Worm (Caenorhabditis elegans) whole organism, young adult: ENCODE results near the gene F31D4.5.

Experiments used
- B0261.1 ChIP-seq: sonication (generic microtip); optimal IDR thresholded peaks from 2 replicates; lab custom pipeline; 2016; ENCODE audit warnings: mild to moderate bottlenecking, missing genetic modification characterization, moderate library complexity, missing compliant biosample characterization
- B0336.3 ChIP-seq: fragments of 200-800 bp; sonication (Bioruptor generic); IDR thresholded peaks from 2 replicates; pipeline ENCODE4 v1.3.6; 2022; ENCODE audit warnings: missing genetic modification characterization, missing compliant biosample characterization
- F23B12.7 ChIP-seq: sonication (generic microtip); optimal IDR thresholded peaks from 2 replicates; lab custom pipeline; 2017; ENCODE audit warnings: missing genetic modification characterization, mild to moderate bottlenecking, missing compliant biosample characterization, antibody characterized with exemption, moderate library complexity; ENCODE audit not compliant: insufficient read depth
- F33H1.4 ChIP-seq: fragments of 200-800 bp; sonication (Bioruptor generic); IDR thresholded peaks from 2 replicates; pipeline ENCODE4 v1.3.6; 2022; ENCODE audit warnings: missing genetic modification reagents, missing genetic modification characterization, missing compliant biosample characterization
- Y56A3A.18 ChIP-seq: fragments of 200-800 bp; sonication (Bioruptor generic); IDR thresholded peaks from 2 replicates; pipeline ENCODE4 v1.3.6; 2022; ENCODE audit warnings: missing genetic modification reagents, missing genetic modification characterization, missing compliant biosample characterization
- aptf-2 ChIP-seq: fragments of 200-800 bp; sonication (Bioruptor generic); conservative IDR thresholded peaks from 2 replicates; pipeline ENCODE4 v1.3.6; 2022; ENCODE audit warnings: missing genetic modification reagents, missing genetic modification characterization, missing compliant biosample characterization
- attf-3 ChIP-seq: fragments of 200-800 bp; sonication (Bioruptor generic); conservative IDR thresholded peaks from 2 replicates; pipeline ENCODE4 v1.3.6; 2022; ENCODE audit warnings: missing genetic modification reagents, missing genetic modification characterization, missing compliant biosample characterization
- bed-1 ChIP-seq: fragments of 200-800 bp; sonication (Bioruptor generic); IDR thresholded peaks from 2 replicates; pipeline ENCODE4 v1.3.6; 2022; ENCODE audit warnings: missing genetic modification reagents, missing genetic modification characterization, missing compliant biosample characterization
- ceh-100 ChIP-seq: fragments of 200-800 bp; sonication (Bioruptor generic); IDR thresholded peaks from 2 replicates; pipeline ENCODE4 v1.3.6; 2022; ENCODE audit warnings: missing genetic modification reagents, missing genetic modification characterization, missing compliant biosample characterization
- ceh-27 ChIP-seq: fragments of 200-800 bp; sonication (Bioruptor generic); optimal IDR thresholded peaks from 2 replicates; lab custom pipeline; 2018; ENCODE audit warnings: mild to moderate bottlenecking, missing genetic modification characterization, moderate library complexity, missing compliant biosample characterization
- ceh-58 ChIP-seq: fragments of 200-800 bp; sonication (Bioruptor generic); IDR thresholded peaks from 2 replicates; pipeline ENCODE4 v1.3.6; 2022; ENCODE audit warnings: missing genetic modification characterization, missing compliant biosample characterization
- ceh-79 ChIP-seq: sonication (generic microtip); optimal IDR thresholded peaks from 2 replicates; lab custom pipeline; 2017; ENCODE audit warnings: mild to moderate bottlenecking, missing genetic modification characterization, missing compliant biosample characterization
- dox-1 ChIP-seq: fragments of 200-800 bp; sonication (Bioruptor generic); IDR thresholded peaks from 2 replicates; pipeline ENCODE4 v1.3.6; 2022; ENCODE audit warnings: missing genetic modification reagents, missing genetic modification characterization, missing compliant biosample characterization
- dpff-1 ChIP-seq: sonication (generic microtip); optimal IDR thresholded peaks from 2 replicates; lab custom pipeline; 2017; ENCODE audit warnings: mild to moderate bottlenecking, missing genetic modification characterization, missing compliant biosample characterization
- ets-4 ChIP-seq: fragments of 200-800 bp; sonication (Bioruptor generic); optimal IDR thresholded peaks from 2 replicates; lab custom pipeline; 2018; ENCODE audit warnings: mild to moderate bottlenecking, missing genetic modification characterization, missing compliant biosample characterization
- gei-17 ChIP-seq: fragments of 200-800 bp; sonication (Bioruptor generic); optimal IDR thresholded peaks from 2 replicates; lab custom pipeline; 2018; ENCODE audit warnings: mild to moderate bottlenecking, missing genetic modification characterization, missing compliant biosample characterization
- him-1 ChIP-seq: sonication (generic microtip); optimal IDR thresholded peaks from 2 replicates; lab custom pipeline; 2016; ENCODE audit warnings: missing genotype, missing genetic modification reagents, missing genetic modification characterization, missing compliant biosample characterization
- hlh-12 ChIP-seq: sonication (generic microtip); optimal IDR thresholded peaks from 2 replicates; lab custom pipeline; 2016; ENCODE audit warnings: missing genetic modification characterization, missing compliant biosample characterization
- hmg-1.2 ChIP-seq: fragments of 200-800 bp; sonication (Bioruptor generic); IDR thresholded peaks from 2 replicates; pipeline ENCODE4 v1.3.6; 2022; ENCODE audit warnings: missing genetic modification reagents, missing genetic modification characterization, missing compliant biosample characterization
- lag-1 ChIP-seq: fragments of 200-800 bp; sonication (Bioruptor generic); IDR thresholded peaks from 2 replicates; pipeline ENCODE4 v1.3.6; 2022; ENCODE audit warnings: missing genetic modification reagents, missing genetic modification characterization, missing compliant biosample characterization
- let-607 ChIP-seq, 2 experiments: fragments of 200-800 bp in 1 of 2; sonication (Bioruptor generic) in 1 of 2; sonication (generic microtip) in 1 of 2; optimal IDR thresholded peaks; 2 replicates each; lab custom pipeline; 2016 to 2018; ENCODE audit warnings: mild to moderate bottlenecking in 2 of 2, missing compliant biosample characterization in 2 of 2, missing genetic modification characterization in 2 of 2, moderate library complexity in 2 of 2, missing genotype in 1 of 2
- lin-26 ChIP-seq: fragments of 200-800 bp; sonication (Bioruptor generic); IDR thresholded peaks from 2 replicates; pipeline ENCODE4 v1.3.6; 2022; ENCODE audit warnings: missing genetic modification reagents, missing genetic modification characterization, missing compliant biosample characterization
- madf-10 ChIP-seq: sonication (generic microtip); optimal IDR thresholded peaks from 2 replicates; lab custom pipeline; 2016; ENCODE audit warnings: mild to moderate bottlenecking, missing genetic modification characterization, missing compliant biosample characterization
- mes-4 ChIP-seq: sonication (generic microtip); optimal IDR thresholded peaks from 2 replicates; lab custom pipeline; 2016; ENCODE audit warnings: missing genotype, missing genetic modification characterization, missing compliant biosample characterization
- mxl-1 ChIP-seq: sonication (generic microtip); optimal IDR thresholded peaks from 2 replicates; lab custom pipeline; 2016; ENCODE audit warnings: missing genetic modification characterization, missing compliant biosample characterization
- nhr-27 ChIP-seq: fragments of 200-800 bp; sonication (Bioruptor generic); optimal IDR thresholded peaks from 2 replicates; lab custom pipeline; 2018; ENCODE audit warnings: mild to moderate bottlenecking, missing genetic modification characterization, moderate library complexity, missing compliant biosample characterization
- nhr-80 ChIP-seq: sonication (generic microtip); optimal IDR thresholded peaks from 2 replicates; lab custom pipeline; 2016; ENCODE audit warnings: missing genetic modification characterization, missing compliant biosample characterization
- rec-8 ChIP-seq, 2 experiments: sonication (generic microtip); optimal IDR thresholded peaks; 2 replicates each; lab custom pipeline; 2016; ENCODE audit warnings: mild to moderate bottlenecking in 2 of 2, missing genetic modification characterization in 2 of 2, missing genetic modification reagents in 2 of 2, missing genotype in 2 of 2, missing biosample characterization in 1 of 2, missing compliant biosample characterization in 1 of 2, moderate library complexity in 1 of 2
- somi-1 ChIP-seq: fragments of 200-800 bp; sonication (Bioruptor generic); optimal IDR thresholded peaks from 2 replicates; lab custom pipeline; 2018; ENCODE audit warnings: mild to moderate bottlenecking, missing genetic modification characterization, missing compliant biosample characterization
- tbp1 ChIP-seq: fragments of 200-800 bp; sonication (Bioruptor generic); optimal IDR thresholded peaks from 2 replicates; lab custom pipeline; 2018; ENCODE audit warnings: mild to moderate bottlenecking, missing genetic modification characterization, missing compliant biosample characterization
- tbx-9 ChIP-seq: sonication (generic microtip); optimal IDR thresholded peaks from 2 replicates; lab custom pipeline; 2016; ENCODE audit warnings: borderline replicate concordance, missing genetic modification characterization, inconsistent platforms, missing compliant biosample characterization
- tlf-1 ChIP-seq: fragments of 200-800 bp; sonication (Bioruptor generic); optimal IDR thresholded peaks from 2 replicates; lab custom pipeline; 2018; ENCODE audit warnings: mild to moderate bottlenecking, missing genetic modification characterization, missing compliant biosample characterization
- ztf-18 ChIP-seq: sonication (generic microtip); optimal IDR thresholded peaks from 2 replicates; lab custom pipeline; 2016; ENCODE audit warnings: missing genotype, mild to moderate bottlenecking, missing genetic modification characterization, missing compliant biosample characterization
- ztf-26 ChIP-seq: sonication (generic microtip); optimal IDR thresholded peaks from 2 replicates; lab custom pipeline; 2017; ENCODE audit warnings: missing genetic modification characterization, missing compliant biosample characterization
- ztf-3 ChIP-seq: fragments of 200-800 bp; sonication (Bioruptor generic); optimal IDR thresholded peaks from 2 replicates; lab custom pipeline; 2018; ENCODE audit warnings: mild to moderate bottlenecking, missing genetic modification characterization, missing compliant biosample characterization

The F31D4.5 gene

DNA sequence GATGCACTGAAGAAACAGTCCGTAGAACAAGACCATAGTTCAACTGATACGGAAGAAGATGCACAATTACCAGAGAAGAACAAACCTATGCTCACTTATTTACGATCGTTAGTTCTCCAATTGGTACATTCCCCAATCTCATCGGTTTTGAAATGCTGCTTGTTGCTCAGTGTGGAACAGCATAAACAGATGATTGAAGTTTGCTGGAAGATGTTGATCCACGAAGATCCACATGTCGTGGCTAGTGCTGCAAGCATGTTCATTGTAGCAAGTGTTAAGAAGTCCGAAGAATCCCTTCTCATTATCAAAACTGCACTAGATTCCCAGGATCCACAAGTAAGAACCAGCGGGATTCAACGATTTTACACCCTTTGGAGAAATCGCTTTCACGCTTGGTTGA lies 38.0 kb downstream of the F31D4.5 start:
- TF ChIP-seq hlh-12, result no peak
- no peak for TF ChIP-seq dox-1 (GFP tag; lab: Robert Waterston, UW)
- TF ChIP-seq somi-1 (GFP tag; lab: Kevin White, UChicago), result no peak
- TF ChIP-seq ceh-79, result no peak
- no peak for TF ChIP-seq ets-4 (GFP tag; lab: Kevin White, UChicago)
- no peak for TF ChIP-seq tlf-1
- TF ChIP-seq attf-3 (GFP tag; lab: Robert Waterston, UW), result no peak
- no peak for TF ChIP-seq Y56A3A.18 (GFP tag; lab: Robert Waterston, UW)
- TF ChIP-seq ztf-3 (GFP tag; lab: Kevin White, UChicago), result no peak
- TF ChIP-seq tbp1 (GFP tag; lab: Kevin White, UChicago), result no peak
- TF ChIP-seq aptf-2 (GFP tag; lab: Robert Waterston, UW), result no peak
- no peak for TF ChIP-seq gei-17 (GFP tag; lab: Kevin White, UChicago)
- TF ChIP-seq let-607 (tag; optimal IDR thresholded peaks at IDR 0.05; lab: Kevin White, UChicago), result no peak

DNA sequence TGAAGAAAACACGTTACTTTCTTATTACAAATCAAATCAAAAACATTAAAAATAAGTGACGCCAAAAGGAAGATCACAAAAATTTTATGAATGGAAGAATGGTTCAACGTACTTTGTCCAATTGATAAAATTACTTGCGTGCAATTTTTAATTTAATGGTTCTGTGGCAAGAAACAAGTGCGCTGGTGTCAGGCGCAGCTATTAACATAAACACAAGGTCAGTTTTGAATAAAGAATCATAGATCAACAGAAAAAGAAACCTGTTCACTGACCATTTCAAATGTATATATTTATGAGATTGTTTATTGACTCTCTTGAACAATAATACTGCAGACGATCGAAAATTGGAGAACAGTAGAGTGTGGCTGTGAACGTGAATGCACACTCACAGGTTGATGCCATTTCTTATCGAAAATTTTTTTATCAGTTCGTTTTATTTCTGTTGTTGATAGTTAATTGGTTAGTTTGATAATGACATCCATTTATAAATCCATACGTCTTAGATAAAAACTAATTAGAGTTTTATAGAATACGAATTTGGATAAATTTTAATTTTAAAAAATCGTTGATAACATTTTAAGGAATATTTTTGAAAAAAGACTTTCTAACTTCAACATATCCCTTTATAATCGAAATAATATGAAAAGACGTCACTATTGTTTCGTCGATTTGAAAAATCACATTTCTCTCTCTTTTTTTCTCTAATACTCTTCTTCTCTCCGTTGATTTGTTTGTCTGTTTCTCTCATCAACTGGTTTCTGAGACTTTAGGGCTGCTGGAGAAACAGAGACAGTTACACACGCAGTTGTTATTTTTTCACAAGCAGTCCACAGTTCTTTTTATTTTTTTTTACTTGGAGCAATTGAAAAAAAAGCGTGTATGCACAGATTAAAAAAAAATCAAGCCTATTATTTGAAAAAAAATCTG lies 49.6 kb downstream of the F31D4.5 start, which contains the start of gene amx-3:
amx-3 (minus strand) TSS at position 548 of the 927 bp plus-strand sequence.
- no peak for TF ChIP-seq B0336.3
- no peak for TF ChIP-seq B0261.1 (tag; lab: Kevin White, UChicago)
- no peak for TF ChIP-seq lag-1 (GFP tag; lab: Robert Waterston, UW)
- TF ChIP-seq hmg-1.2 (GFP tag; lab: Robert Waterston, UW), result peak; percentile 53; the same call in 1 of the 2 replicates
- no peak for TF ChIP-seq ceh-100 (GFP tag; lab: Robert Waterston, UW)
- no peak for TF ChIP-seq dox-1 (GFP tag; lab: Robert Waterston, UW)
- no peak for TF ChIP-seq F33H1.4
- TF ChIP-seq F23B12.7, result no peak
- TF ChIP-seq nhr-27 (tag; lab: Kevin White, UChicago), result no peak
- no peak for TF ChIP-seq mxl-1
- peak; percentile 60 for TF ChIP-seq nhr-80 (tag; lab: Kevin White, UChicago)

ce11 chrV:20904094-20904268 lies 50.1 kb downstream of the F31D4.5 start, which contains the start of gene acs-12:
TSS of gene acs-12 (plus strand) at chrV:20904169.
- no peak for TF ChIP-seq madf-10
- TF ChIP-seq ceh-58 (GFP tag; lab: Robert Waterston, UW), result no peak
- TF ChIP-seq him-1, result no peak
- TF ChIP-seq mes-4 (tag; lab: Kevin White, UChicago), result no peak
- TF ChIP-seq lag-1 (GFP tag; lab: Robert Waterston, UW), result no peak
- no peak for TF ChIP-seq dox-1 (GFP tag; lab: Robert Waterston, UW)
- no peak for TF ChIP-seq hlh-12
- no peak for TF ChIP-seq ztf-26 (tag; lab: Kevin White, UChicago)
- TF ChIP-seq F33H1.4, result no peak
- no peak for TF ChIP-seq ztf-18 (tag; lab: Kevin White, UChicago)
- no peak for TF ChIP-seq ceh-27 (GFP tag; lab: Kevin White, UChicago)
- no peak for TF ChIP-seq bed-1 (GFP tag; lab: Robert Waterston, UW)
- no peak for TF ChIP-seq lin-26 (GFP tag; lab: Robert Waterston, UW)
- no peak for TF ChIP-seq dpff-1 (tag; lab: Kevin White, UChicago)
- no peak for TF ChIP-seq rec-8 (tag; optimal IDR thresholded peaks at IDR 0.05; lab: Kevin White, UChicago)
- no peak for TF ChIP-seq tbx-9 (tag; lab: Kevin White, UChicago)
